Worm (Caenorhabditis elegans) whole organism, young adult: ENCODE results near the gene F56D6.8.

Source experiments
- B0336.3 ChIP-seq: fragments of 200-800 bp; sonication (Bioruptor generic); IDR thresholded peaks from 2 replicates; pipeline ENCODE4 v1.3.6; 2022; ENCODE audit warnings: missing genetic modification characterization, missing compliant biosample characterization
- ztf-3 ChIP-seq: fragments of 200-800 bp; sonication (Bioruptor generic); optimal IDR thresholded peaks from 2 replicates; lab custom pipeline; 2018; ENCODE audit warnings: mild to moderate bottlenecking, missing genetic modification characterization, missing compliant biosample characterization

ce11 chrIV:3918160-3918559, 23.9 kb upstream of the F56D6.8 start, which contains the start of gene F56D6.23:
- TF ChIP-seq B0336.3 (GFP tag; lab: Robert Waterston, UW) (no peak), ztf-3 (GFP tag; lab: Kevin White, UChicago) (no peak)
